Worm (Caenorhabditis elegans) whole organism, early embryonic: ENCODE data around the gene apn-1.

Source experiments
- B0310.2 ChIP-seq: sonication (generic microtip); optimal IDR thresholded peaks from 2 replicates; lab custom pipeline; 2016; ENCODE audit warnings: mild to moderate bottlenecking, missing genetic modification characterization, missing compliant biosample characterization
- F13C5.2 ChIP-seq: sonication (generic microtip); optimal IDR thresholded peaks from 2 replicates; lab custom pipeline; 2017; ENCODE audit warnings: mild to moderate bottlenecking, missing genetic modification characterization, inconsistent platforms, missing compliant biosample characterization
- aly-1 ChIP-seq: sonication (generic microtip); optimal IDR thresholded peaks from 2 replicates; lab custom pipeline; 2016; ENCODE audit warnings: missing genetic modification characterization, missing compliant biosample characterization
- ama-1 ChIP-seq: fragments of 150-350 bp; optimal IDR thresholded peaks from 2 replicates; lab custom pipeline; 2014
- ceh-13 ChIP-seq: fragments of 200-800 bp; sonication (Bioruptor generic); optimal IDR thresholded peaks from 2 replicates; lab custom pipeline; 2018; ENCODE audit warnings: mild to moderate bottlenecking, missing genetic modification characterization, missing compliant biosample characterization
- ceh-36 ChIP-seq: sonication (generic microtip); optimal IDR thresholded peaks from 2 replicates; lab custom pipeline; 2016; ENCODE audit warnings: missing genetic modification characterization, inconsistent platforms, missing compliant biosample characterization
- ets-7 ChIP-seq: sonication (generic microtip); optimal IDR thresholded peaks from 2 replicates; lab custom pipeline; 2016; ENCODE audit warnings: missing genotype, missing genetic modification characterization, missing compliant biosample characterization
- flt-1 ChIP-seq: fragments of 200-800 bp; sonication (Bioruptor generic); IDR thresholded peaks from 2 replicates; pipeline ENCODE4 v1.3.6; 2022; ENCODE audit warnings: missing genetic modification characterization, missing compliant biosample characterization
- hmbx-1 ChIP-seq: sonication (generic microtip); optimal IDR thresholded peaks from 2 replicates; lab custom pipeline; 2016; ENCODE audit warnings: mild to moderate bottlenecking, missing genetic modification characterization, missing compliant biosample characterization
- hmg-4 ChIP-seq: fragments of 200-800 bp; sonication (Bioruptor generic); optimal IDR thresholded peaks from 2 replicates; lab custom pipeline; 2018; ENCODE audit warnings: mild to moderate bottlenecking, missing genetic modification characterization, missing compliant biosample characterization
- hnd-1 ChIP-seq: sonication (generic microtip); optimal IDR thresholded peaks from 2 replicates; lab custom pipeline; 2016; ENCODE audit warnings: missing genetic modification characterization, missing compliant biosample characterization
- pes-1 ChIP-seq: fragments of 200-800 bp; sonication (Bioruptor generic); IDR thresholded peaks from 2 replicates; pipeline ENCODE4 v1.3.6; 2022; ENCODE audit warnings: missing genetic modification reagents, missing genetic modification characterization, missing compliant biosample characterization
- scrt-1 ChIP-seq: fragments of 200-800 bp; sonication (Bioruptor generic); IDR thresholded peaks from 2 replicates; pipeline ENCODE4 v1.3.6; 2022; ENCODE audit warnings: missing genetic modification characterization, missing compliant biosample characterization
- sea-1 ChIP-seq: fragments of 200-800 bp; sonication (Bioruptor generic); conservative IDR thresholded peaks from 2 replicates; pipeline ENCODE4 v1.3.6; 2022; ENCODE audit warnings: missing genetic modification characterization, missing compliant biosample characterization
- tbx-11 ChIP-seq: fragments of 200-800 bp; sonication (Bioruptor generic); IDR thresholded peaks from 2 replicates; pipeline ENCODE4 v1.3.6; 2022; ENCODE audit warnings: missing genetic modification characterization, missing compliant biosample characterization
- tbx-37 ChIP-seq: fragments of 200-800 bp; sonication (Bioruptor generic); conservative IDR thresholded peaks from 2 replicates; pipeline ENCODE4 v1.3.6; 2022; ENCODE audit warnings: missing genetic modification reagents, missing genetic modification characterization, missing compliant biosample characterization
- tra-4 ChIP-seq: sonication (generic microtip); optimal IDR thresholded peaks from 2 replicates; lab custom pipeline; 2017; ENCODE audit warnings: missing genetic modification characterization, missing compliant biosample characterization

apn-1 gene

ce11 chrII:8037863-8038262 is 9.5 kb upstream of the apn-1 start, which contains the start of gene C08B11.9:
C08B11.9 (minus strand) TSS chrII:8038169.
- no peak for TF ChIP-seq tbx-37 (GFP tag; lab: Robert Waterston, UW)
- no peak for TF ChIP-seq aly-1 (tag; lab: Kevin White, UChicago)
- TF ChIP-seq hmg-4 (GFP tag; lab: Kevin White, UChicago) = no peak
- no peak for TF ChIP-seq ama-1
- no peak for TF ChIP-seq tra-4 (tag; lab: Kevin White, UChicago)
- no peak for TF ChIP-seq hnd-1 (tag; lab: Kevin White, UChicago)
- TF ChIP-seq flt-1 (GFP tag; lab: Robert Waterston, UW) = no peak
- TF ChIP-seq ceh-36 = no peak
- TF ChIP-seq sea-1 (GFP tag; lab: Robert Waterston, UW) = no peak
- TF ChIP-seq ets-7 = no peak
- TF ChIP-seq hmbx-1 (tag; lab: Kevin White, UChicago) = no peak
- no peak for TF ChIP-seq tbx-11 (GFP tag; lab: Robert Waterston, UW)
- TF ChIP-seq B0310.2 (tag; lab: Kevin White, UChicago) = no peak
- TF ChIP-seq ceh-13 = no peak
- TF ChIP-seq F13C5.2 = no peak
- TF ChIP-seq pes-1 (GFP tag; lab: Robert Waterston, UW) = no peak
- no peak for TF ChIP-seq scrt-1 (GFP tag; lab: Robert Waterston, UW)

ce11 chrII:8039416-8039815 is 7.9 kb upstream of the apn-1 start, which contains the start of the genes ubh-4 and algn-6:
ubh-4 (minus strand) TSS chrII:8039597.
algn-6 (plus strand) TSS chrII:8039802.
- TF ChIP-seq tbx-37 (GFP tag; lab: Robert Waterston, UW) (0 out of 2 replicates have a peak, but pooled peaks have one; percentile 7), tra-4 (tag; lab: Kevin White, UChicago) (no peak)

ce11 chrII:8041642-8042041 is 5.7 kb upstream of the apn-1 start:
- TF ChIP-seq B0310.2 (tag; lab: Kevin White, UChicago) = no peak
- TF ChIP-seq aly-1 (tag; lab: Kevin White, UChicago) = no peak
- no peak for TF ChIP-seq hnd-1 (tag; lab: Kevin White, UChicago)
- no peak for TF ChIP-seq tbx-11 (GFP tag; lab: Robert Waterston, UW)
- TF ChIP-seq F13C5.2 = no peak
- TF ChIP-seq flt-1 (GFP tag; lab: Robert Waterston, UW) = no peak
- TF ChIP-seq pes-1 (GFP tag; lab: Robert Waterston, UW) = no peak
- no peak for TF ChIP-seq hmbx-1 (tag; lab: Kevin White, UChicago)
- no peak for TF ChIP-seq ets-7

- TF ChIP-seq B0310.2 (tag; lab: Kevin White, UChicago) (no peak), flt-1 (GFP tag; lab: Robert Waterston, UW) (no peak), scrt-1 (GFP tag; lab: Robert Waterston, UW) (no peak), hmbx-1 (tag; lab: Kevin White, UChicago) (no peak), ceh-36 (no peak), hmg-4 (GFP tag; lab: Kevin White, UChicago) (no peak)
Observed at ce11 chrII:8042289-8042688, 5.1 kb upstream of the apn-1 start, which contains the start of gene T05H10.1. T05H10.1 (plus strand) TSS chrII:8042589.

- TF ChIP-seq sea-1 (GFP tag; lab: Robert Waterston, UW) = no peak
- TF ChIP-seq aly-1 (tag; lab: Kevin White, UChicago) = no peak
- TF ChIP-seq hnd-1 (tag; lab: Kevin White, UChicago) = no peak
- no peak for TF ChIP-seq ceh-36
- TF ChIP-seq ama-1 = no peak
Observed at ce11 chrII:8050477-8050876, 3.1 kb downstream of the apn-1 start, which contains the start of gene mtre-1. mtre-1 (minus strand) TSS chrII:8050577.

- TF ChIP-seq ceh-36 (no peak), tbx-11 (GFP tag; lab: Robert Waterston, UW) (no peak), tra-4 (tag; lab: Kevin White, UChicago) (no peak), tbx-37 (GFP tag; lab: Robert Waterston, UW) (no peak), hmbx-1 (tag; lab: Kevin White, UChicago) (no peak), ceh-13 (no peak), flt-1 (GFP tag; lab: Robert Waterston, UW) (no peak)
Observed at ce11 chrII:8051330-8051729, 4.0 kb downstream of the apn-1 start.

ce11 chrII:8052172-8052571 is 4.8 kb downstream of the apn-1 start:
- no peak for TF ChIP-seq ama-1
- TF ChIP-seq ets-7 = no peak
- TF ChIP-seq B0310.2 (tag; lab: Kevin White, UChicago) = no peak
- TF ChIP-seq F13C5.2 = no peak
- no peak for TF ChIP-seq sea-1 (GFP tag; lab: Robert Waterston, UW)
- no peak for TF ChIP-seq hnd-1 (tag; lab: Kevin White, UChicago)
- no peak for TF ChIP-seq tbx-37 (GFP tag; lab: Robert Waterston, UW)
- no peak for TF ChIP-seq ceh-36
- TF ChIP-seq flt-1 (GFP tag; lab: Robert Waterston, UW) = no peak
- TF ChIP-seq pes-1 (GFP tag; lab: Robert Waterston, UW) = no peak
- TF ChIP-seq scrt-1 (GFP tag; lab: Robert Waterston, UW) = no peak
- no peak for TF ChIP-seq aly-1 (tag; lab: Kevin White, UChicago)
- no peak for TF ChIP-seq hmg-4 (GFP tag; lab: Kevin White, UChicago)
- no peak for TF ChIP-seq hmbx-1 (tag; lab: Kevin White, UChicago)
- no peak for TF ChIP-seq tbx-11 (GFP tag; lab: Robert Waterston, UW)

- TF ChIP-seq aly-1 (tag; lab: Kevin White, UChicago) (no peak), hmbx-1 (tag; lab: Kevin White, UChicago) (no peak), hnd-1 (tag; lab: Kevin White, UChicago) (no peak), scrt-1 (GFP tag; lab: Robert Waterston, UW) (no peak), tbx-37 (GFP tag; lab: Robert Waterston, UW) (no peak), tra-4 (tag; lab: Kevin White, UChicago) (no peak), B0310.2 (tag; lab: Kevin White, UChicago) (no peak), tbx-11 (GFP tag; lab: Robert Waterston, UW) (no peak), ets-7 (no peak), ama-1 (no peak), ceh-36 (no peak), ceh-13 (no peak), F13C5.2 (no peak)
Observed at ce11 chrII:8052850-8053249, 5.5 kb downstream of the apn-1 start, which contains the start of gene T05H10.4. T05H10.4 (plus strand) TSS chrII:8053150.
